Fruit fly (Drosophila melanogaster) whole organism, embryonic: Measurements from ENCODE around the gene kni.

Experiments used
- CG10209 ChIP-seq: fragments of 200-800 bp; sonication (Bioruptor generic); optimal IDR thresholded peaks from 3 replicates; lab custom pipeline; 2017; ENCODE audit warnings: missing biosample characterization, mild to moderate bottlenecking, missing genetic modification characterization, missing genetic modification reagents
- CG11247 ChIP-seq: fragments of 200-800 bp; sonication (Bioruptor generic); IDR thresholded peaks from 2 replicates; pipeline ENCODE4 v1.3.6; 2022; ENCODE audit warnings: missing biosample characterization, missing genetic modification characterization
- CG12104 ChIP-seq: fragments of 200-800 bp; sonication (Bioruptor generic); optimal IDR thresholded peaks from 3 replicates; lab custom pipeline; 2016; ENCODE audit warnings: missing biosample characterization, missing genetic modification characterization
- CG15073 ChIP-seq: fragments of 200-800 bp; sonication (Bioruptor generic); optimal IDR thresholded peaks from 2 replicates; lab custom pipeline; 2016; ENCODE audit warnings: missing biosample characterization, missing genetic modification characterization
- CG17361 ChIP-seq: fragments of 200-800 bp; sonication (Bioruptor generic); IDR thresholded peaks from 3 replicates; pipeline ENCODE4 v1.3.6; 2022; ENCODE audit warnings: missing biosample characterization, missing genetic modification characterization
- CG17385 ChIP-seq: fragments of 200-800 bp; sonication (Bioruptor generic); optimal IDR thresholded peaks from 3 replicates; lab custom pipeline; 2018; ENCODE audit warnings: missing biosample characterization, mild to moderate bottlenecking, missing genetic modification characterization
- CG17568 ChIP-seq: fragments of 200-800 bp; sonication (Bioruptor generic); optimal IDR thresholded peaks from 2 replicates; lab custom pipeline; 2018; ENCODE audit warnings: missing biosample characterization, mild to moderate bottlenecking, missing genetic modification characterization, moderate library complexity
- CG1832 ChIP-seq: fragments of 200-800 bp; sonication (Bioruptor generic); optimal IDR thresholded peaks from 2 replicates; lab custom pipeline; 2017; ENCODE audit warnings: missing biosample characterization, mild to moderate bottlenecking, missing genetic modification characterization, inconsistent platforms
- CG2678 ChIP-seq: fragments of 200-800 bp; sonication (Bioruptor generic); optimal IDR thresholded peaks from 3 replicates; lab custom pipeline; 2019; ENCODE audit warnings: missing biosample characterization, mild to moderate bottlenecking, missing genetic modification characterization, moderate library complexity
- CG4707 ChIP-seq: fragments of 200-800 bp; sonication (Bioruptor generic); optimal IDR thresholded peaks from 2 replicates; lab custom pipeline; 2018; ENCODE audit warnings: missing biosample characterization, mild to moderate bottlenecking, missing genetic modification characterization, moderate library complexity
- CG9932 ChIP-seq: fragments of 200-800 bp; sonication (Bioruptor generic); IDR thresholded peaks from 2 replicates; pipeline ENCODE4 v1.3.6; 2022; ENCODE audit warnings: missing biosample characterization, missing genetic modification characterization
- Ets65A ChIP-seq: fragments of 200-800 bp; sonication (Bioruptor generic); peaks from one replicate; lab custom pipeline; 2016; ENCODE audit warnings: missing biosample characterization, missing genetic modification characterization
- Fer1 ChIP-seq: fragments of 200-800 bp; sonication (Bioruptor generic); optimal IDR thresholded peaks from 2 replicates; lab custom pipeline; 2017; ENCODE audit warnings: missing biosample characterization, mild to moderate bottlenecking, missing genetic modification characterization
- GATAe ChIP-seq: fragments of 200-800 bp; sonication (Bioruptor generic); conservative IDR thresholded peaks from 2 replicates; pipeline ENCODE4 v1.3.6; 2022; ENCODE audit warnings: missing biosample characterization, missing genetic modification characterization
- MTF-1 ChIP-seq: fragments of 200-800 bp; sonication (Bioruptor generic); optimal IDR thresholded peaks from 2 replicates; lab custom pipeline; 2018; ENCODE audit warnings: missing biosample characterization, mild to moderate bottlenecking, missing genetic modification characterization, borderline replicate concordance
- NfI ChIP-seq: fragments of 200-800 bp; sonication (Bioruptor generic); optimal IDR thresholded peaks from 3 replicates; lab custom pipeline; 2018; ENCODE audit warnings: missing biosample characterization, mild to moderate bottlenecking, missing genetic modification characterization, moderate library complexity
- Rfx ChIP-seq: fragments of 200-800 bp; sonication (Bioruptor generic); IDR thresholded peaks from 2 replicates; pipeline ENCODE4 v1.3.6; 2022; ENCODE audit warnings: missing biosample characterization, missing genetic modification characterization
- Spps ChIP-seq: fragments of 200-800 bp; sonication (Bioruptor generic); optimal IDR thresholded peaks from 2 replicates; lab custom pipeline; 2018; ENCODE audit warnings: missing biosample characterization, mild to moderate bottlenecking, missing genetic modification characterization
- Trl ChIP-seq, 3 experiments: fragments of >200 bp in 2 of 3; fragments of 200-800 bp in 1 of 3; sonication (Bioruptor generic) in 1 of 3; optimal IDR thresholded peaks; 2 replicates in 1 of 3; 3 replicates in 2 of 3; lab custom pipeline; 2016 to 2017; ENCODE audit warnings: missing biosample characterization in 1 of 3, missing genetic modification characterization in 1 of 3
- Vsx1 ChIP-seq: fragments of 200-800 bp; sonication (Bioruptor generic); optimal IDR thresholded peaks from 2 replicates; lab custom pipeline; 2017; ENCODE audit warnings: missing biosample characterization, mild to moderate bottlenecking, missing genetic modification characterization, missing genetic modification reagents
- YL-1 ChIP-seq: fragments of 200-800 bp; sonication (Bioruptor generic); optimal IDR thresholded peaks from 3 replicates; lab custom pipeline; 2017; ENCODE audit warnings: missing biosample characterization, mild to moderate bottlenecking, missing genetic modification characterization
- bsh ChIP-seq, 2 experiments: fragments of 200-800 bp; sonication (Bioruptor generic); optimal IDR thresholded peaks; 2 replicates each; lab custom pipeline; 2017 to 2018; ENCODE audit warnings: mild to moderate bottlenecking in 2 of 2, missing biosample characterization in 2 of 2, missing genetic modification characterization in 2 of 2, moderate library complexity in 1 of 2
- caup ChIP-seq: fragments of 200-800 bp; sonication (Bioruptor generic); optimal IDR thresholded peaks from 3 replicates; lab custom pipeline; 2017; ENCODE audit warnings: missing biosample characterization, mild to moderate bottlenecking, missing genetic modification characterization, moderate library complexity; ENCODE audit not compliant: severe bottlenecking
- crc ChIP-seq: fragments of 200-800 bp; sonication (Bioruptor generic); optimal IDR thresholded peaks from 2 replicates; lab custom pipeline; 2016; ENCODE audit warnings: missing biosample characterization, missing genetic modification characterization
- dmrt99B ChIP-seq: fragments of 200-800 bp; sonication (Bioruptor generic); optimal IDR thresholded peaks from 2 replicates; lab custom pipeline; 2018; ENCODE audit warnings: missing biosample characterization, mild to moderate bottlenecking, missing genetic modification characterization, moderate library complexity
- dpn ChIP-seq, 2 experiments: fragments of 200-800 bp; sonication (Bioruptor generic); optimal IDR thresholded peaks; 3 replicates each; lab custom pipeline; 2016; ENCODE audit warnings: missing biosample characterization in 2 of 2, missing genetic modification characterization in 2 of 2
- ems ChIP-seq: fragments of 200-800 bp; sonication (Bioruptor generic); optimal IDR thresholded peaks from 3 replicates; lab custom pipeline; 2016; ENCODE audit warnings: missing biosample characterization, missing genetic modification characterization
- fd64A ChIP-seq: fragments of 200-800 bp; sonication (Bioruptor generic); optimal IDR thresholded peaks from 3 replicates; lab custom pipeline; 2018; ENCODE audit warnings: missing biosample characterization, mild to moderate bottlenecking, missing genetic modification characterization
- gcm ChIP-seq: fragments of 200-800 bp; sonication (Bioruptor generic); optimal IDR thresholded peaks from 2 replicates; lab custom pipeline; 2019; ENCODE audit warnings: missing biosample characterization, mild to moderate bottlenecking, missing genetic modification characterization, moderate library complexity
- gfzf ChIP-seq: fragments of 200-800 bp; sonication (Bioruptor generic); optimal IDR thresholded peaks from 2 replicates; lab custom pipeline; 2016; ENCODE audit warnings: missing biosample characterization, mild to moderate bottlenecking, missing genetic modification characterization, moderate library complexity
- ind ChIP-seq: fragments of 200-800 bp; sonication (Bioruptor generic); optimal IDR thresholded peaks from 3 replicates; lab custom pipeline; 2016; ENCODE audit warnings: missing biosample characterization, missing genetic modification characterization
- kay ChIP-seq: fragments of 200-800 bp; sonication (Bioruptor generic); optimal IDR thresholded peaks from 2 replicates; lab custom pipeline; 2016; ENCODE audit warnings: missing biosample characterization, missing genetic modification characterization
- nerfin-2 ChIP-seq: fragments of 200-800 bp; sonication (Bioruptor generic); IDR thresholded peaks from 2 replicates; pipeline ENCODE4 v1.3.6; 2022; ENCODE audit warnings: missing biosample characterization, missing genetic modification characterization; ENCODE audit not compliant: partially characterized antibody
- phol ChIP-seq: fragments of 200-800 bp; sonication (Bioruptor generic); optimal IDR thresholded peaks from 3 replicates; lab custom pipeline; 2018; ENCODE audit warnings: missing biosample characterization, mild to moderate bottlenecking, missing genetic modification characterization, moderate library complexity
- sens-2 ChIP-seq: fragments of 200-800 bp; sonication (Bioruptor generic); IDR thresholded peaks from 2 replicates; pipeline ENCODE4 v1.3.6; 2022; ENCODE audit warnings: missing biosample characterization, missing genetic modification characterization
- sqz ChIP-seq: fragments of 200-800 bp; sonication (Bioruptor generic); optimal IDR thresholded peaks from 3 replicates; lab custom pipeline; 2018; ENCODE audit warnings: missing biosample characterization, mild to moderate bottlenecking, missing genetic modification characterization
- sr ChIP-seq: fragments of 200-800 bp; sonication (Bioruptor generic); IDR thresholded peaks from 3 replicates; pipeline ENCODE4 v1.3.6; 2022; ENCODE audit warnings: missing biosample characterization, missing genetic modification characterization
- stc ChIP-seq: fragments of 200-800 bp; sonication (Bioruptor generic); IDR thresholded peaks from 2 replicates; pipeline ENCODE4 v1.3.6; 2022; ENCODE audit warnings: missing biosample characterization, missing genetic modification characterization
- sug ChIP-seq: fragments of 200-800 bp; optimal IDR thresholded peaks from 2 replicates; lab custom pipeline; 2019; ENCODE audit warnings: missing biosample characterization, mild to moderate bottlenecking, missing genetic modification characterization, moderate library complexity
- tap ChIP-seq: fragments of 200-800 bp; optimal IDR thresholded peaks from 3 replicates; lab custom pipeline; 2019; ENCODE audit warnings: missing biosample characterization, mild to moderate bottlenecking, missing genetic modification characterization, moderate library complexity
- unpg ChIP-seq: fragments of 200-800 bp; sonication (Bioruptor generic); optimal IDR thresholded peaks from 3 replicates; lab custom pipeline; 2018; ENCODE audit warnings: missing biosample characterization, mild to moderate bottlenecking, missing genetic modification characterization, moderate library complexity
- vvl ChIP-seq: fragments of 200-800 bp; sonication (Bioruptor generic); IDR thresholded peaks from 2 replicates; pipeline ENCODE4 v1.3.6; 2022; ENCODE audit warnings: missing biosample characterization, missing genetic modification characterization
- wek ChIP-seq: fragments of 200-800 bp; sonication (Bioruptor generic); optimal IDR thresholded peaks from 3 replicates; lab custom pipeline; 2018; ENCODE audit warnings: missing biosample characterization, mild to moderate bottlenecking, missing genetic modification characterization, moderate library complexity
- wor ChIP-seq: fragments of 200-800 bp; sonication (Bioruptor generic); IDR thresholded peaks from 2 replicates; pipeline ENCODE4 v1.3.6; 2022; ENCODE audit warnings: missing biosample characterization, missing genetic modification characterization
- yki ChIP-seq: fragments of >200 bp; optimal IDR thresholded peaks from 3 replicates; lab custom pipeline; 2018

Gene kni

DNA sequence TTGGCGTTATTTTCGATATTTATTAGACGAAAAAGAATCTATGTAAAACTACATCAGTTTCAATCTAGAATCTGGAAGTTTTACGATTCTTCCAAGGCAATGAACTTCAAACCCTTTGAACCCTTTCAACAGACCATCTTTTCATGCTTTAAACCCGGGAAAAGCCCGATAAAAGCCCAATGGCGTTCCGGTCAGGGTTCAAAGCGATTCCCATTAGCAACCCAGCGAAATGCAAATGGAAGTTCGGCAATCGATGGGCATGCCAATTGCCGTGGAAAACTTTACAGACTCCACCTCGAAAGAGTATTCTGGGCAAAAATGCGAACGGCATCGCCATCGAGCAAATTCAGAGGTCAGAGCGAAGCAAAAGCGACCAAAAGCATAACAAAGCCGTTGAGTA, 37.3 kb upstream of the kni start (continued):
- TF ChIP-seq dpn (GFP tag; optimal IDR thresholded peaks at IDR 0.05; lab: Kevin White, UChicago): no peak
- TF ChIP-seq CG11247 (GFP tag; lab: Robert Waterston, UW): 0 out of 2 replicates have a peak, but pooled peaks have one; percentile 18

- TF ChIP-seq Fer1 (GFP tag; lab: Kevin White, UChicago) (peak; percentile 4), stc (0 out of 2 replicates have a peak, but pooled peaks have one; percentile 21), sens-2 (0 out of 2 replicates have a peak, but pooled peaks have one; percentile 31), sr (GFP tag; lab: Robert Waterston, UW) (no peak), CG2678 (tag; lab: Kevin White, UChicago) (peak; percentile 57), ind (GFP tag; lab: Kevin White, UChicago) (no peak), NfI (peak; percentile 21), kay (GFP tag; lab: Kevin White, UChicago) (no peak), Trl (optimal IDR thresholded peaks at IDR 0.05; lab: Kevin White, UChicago) (peak; percentile 90 to 98), Trl (GFP tag; optimal IDR thresholded peaks at IDR 0.05; lab: Kevin White, UChicago) (peak; percentile 2), CG17568 (peak; percentile 38), Vsx1 (GFP tag; lab: Kevin White, UChicago) (peak; percentile 84), wek (GFP tag; lab: Kevin White, UChicago) (peak; percentile 60), ems (GFP tag; lab: Kevin White, UChicago) (no peak), GATAe (GFP tag; lab: Robert Waterston, UW) (peak; percentile 16; the same call in 1 of the 2 replicates), nerfin-2 (GFP tag; lab: Robert Waterston, UW) (no peak), CG10209 (GFP tag; lab: Kevin White, UChicago) (peak; percentile 20), bsh (GFP tag; optimal IDR thresholded peaks at IDR 0.05; lab: Kevin White, UChicago) (peak in 1 of 2 experiments; percentile 32), crc (GFP tag; lab: Kevin White, UChicago) (peak; percentile 38), gfzf (no peak), CG9932 (GFP tag; lab: Robert Waterston, UW) (peak; percentile 11; the same call in 1 of the 2 replicates), caup (GFP tag; lab: Kevin White, UChicago) (peak; percentile 55), CG17361 (GFP tag; lab: Robert Waterston, UW) (0 out of 3 replicates have a peak, but pooled peaks have one; percentile 16), Ets65A (GFP tag; lab: Kevin White, UChicago) (peak; percentile 89), gcm (peak; percentile 69), CG17385 (GFP tag; lab: Kevin White, UChicago) (no peak), CG1832 (no peak), CG4707 (GFP tag; lab: Kevin White, UChicago) (peak; percentile 40), vvl (peak; percentile 13), CG15073 (GFP tag; lab: Kevin White, UChicago) (no peak), MTF-1 (GFP tag; lab: Kevin White, UChicago) (peak; percentile 29), yki (lab: Kevin White, UChicago) (peak; percentile 39), phol (tag; lab: Kevin White, UChicago) (peak; percentile 20), sqz (GFP tag; lab: Kevin White, UChicago) (peak; percentile 51), tap (tag; lab: Kevin White, UChicago) (peak; percentile 18), YL-1 (GFP tag; lab: Kevin White, UChicago) (peak; percentile 3), Spps (tag; lab: Kevin White, UChicago) (no peak), unpg (GFP tag; lab: Kevin White, UChicago) (no peak), fd64A (GFP tag; lab: Kevin White, UChicago) (peak; percentile 9), dmrt99B (peak; percentile 27), Rfx (GFP tag; lab: Robert Waterston, UW) (peak; percentile 39; the same call in 1 of the 2 replicates), sug (peak; percentile 16), wor (GFP tag; lab: Robert Waterston, UW) (no peak), CG12104 (GFP tag; lab: Kevin White, UChicago) (peak; percentile 44)
Measured at dm6 chr3L:20730323-20731238, 35.4 kb upstream of the kni start, which contains the start of gene CG13252. Gene CG13252 (plus strand): TSS chr3L:20730591.
